In the genomic region with DNA sequence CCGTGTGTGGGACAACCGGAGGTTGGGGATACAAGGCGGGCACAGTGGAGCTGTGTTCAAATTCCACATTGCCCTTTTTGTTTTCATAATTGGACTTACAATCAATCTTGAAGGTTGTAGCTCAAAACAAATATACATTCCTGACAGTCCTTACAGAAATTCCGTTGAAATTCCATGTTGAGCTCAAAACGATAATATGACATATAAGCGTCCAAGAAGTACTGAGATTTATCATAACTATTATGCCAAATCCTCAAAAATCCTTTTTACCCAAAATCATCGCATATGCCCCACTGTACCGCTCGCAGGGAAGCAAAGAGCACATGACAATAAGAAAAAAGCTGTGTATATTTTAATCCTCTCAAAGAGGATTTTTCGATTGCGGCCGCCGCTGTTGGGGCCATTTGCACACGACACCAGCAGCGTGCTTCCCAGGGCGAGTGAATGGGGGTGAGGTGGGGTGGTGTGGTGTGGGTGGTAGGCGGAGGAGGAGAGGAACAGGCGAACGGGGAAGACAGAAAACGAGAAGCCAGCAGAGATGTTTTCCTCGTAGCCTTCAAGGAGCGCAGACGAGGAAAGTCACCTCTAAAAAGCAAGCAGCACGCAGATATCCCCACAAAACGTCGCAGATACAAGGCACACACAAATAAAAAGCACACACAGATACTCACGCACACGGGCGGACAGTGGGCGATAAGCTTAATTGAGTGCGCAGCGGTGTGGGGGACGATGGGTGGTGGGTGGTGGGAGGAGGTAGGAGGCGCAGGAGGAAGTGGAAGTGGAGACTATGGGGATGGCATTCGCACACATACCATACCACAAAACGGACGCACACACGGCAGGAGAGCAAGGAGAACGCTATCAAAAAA, we compare ENCODE assay signal across 1 fruit fly cellular context.
TF ChIP-seq lines count a peak whose summit lies in the region.

No protein-coding gene starts in this region.

TF ChIP-seq in whole organism, embryonic, 481 proteins besides CTCF, POLR2A, EP300 and RAD21 (continued from another document and continues in another):
- TF ChIP-seq slp2 (GFP tag; optimal IDR thresholded peaks at IDR 0.05; lab: Kevin White, UChicago) (peak; percentile 1), CG8089 (GFP tag; optimal IDR thresholded peaks at IDR 0.05; lab: Kevin White, UChicago) (peak; percentile 41), CG9817 (tag; optimal IDR thresholded peaks at IDR 0.05; lab: Kevin White, UChicago) (peak; percentile 58), Jarid2 (GFP tag; optimal IDR thresholded peaks at IDR 0.05; lab: Kevin White, UChicago) (peak; percentile 15), dm (GFP tag; optimal IDR thresholded peaks at IDR 0.05; lab: Kevin White, UChicago) (no peak), maf-S (GFP tag; optimal IDR thresholded peaks at IDR 0.05; lab: Kevin White, UChicago) (peak; percentile 27), Xbp1 (GFP tag; optimal IDR thresholded peaks at IDR 0.05; lab: Kevin White, UChicago) (peak; percentile 59), CG4328 (GFP tag; optimal IDR thresholded peaks at IDR 0.05; lab: Kevin White, UChicago) (no peak), unpg (GFP tag; optimal IDR thresholded peaks at IDR 0.05; lab: Kevin White, UChicago) (peak; percentile 61), toy (GFP tag; IDR thresholded peaks at IDR 0.05; lab: Robert Waterston, UW) (no peak), Rx (GFP tag; IDR thresholded peaks at IDR 0.05; lab: Robert Waterston, UW) (no peak), pnt (GFP tag; optimal IDR thresholded peaks at IDR 0.05; lab: Kevin White, UChicago) (peak; percentile 39), CG13287 (GFP tag; IDR thresholded peaks at IDR 0.05; lab: Robert Waterston, UW; ENCODE audit: partially characterized antibody) (no peak), CG16863 (GFP tag; optimal IDR thresholded peaks at IDR 0.05; lab: Kevin White, UChicago) (peak; percentile 33), Opbp (GFP tag; IDR thresholded peaks at IDR 0.05; lab: Robert Waterston, UW; ENCODE audit: partially characterized antibody) (no peak), sc (optimal IDR thresholded peaks at IDR 0.05; lab: Kevin White, UChicago) (no peak), sc (GFP tag; optimal IDR thresholded peaks at IDR 0.05; lab: Kevin White, UChicago) (no peak), slbo (GFP tag; IDR thresholded peaks at IDR 0.05; lab: Robert Waterston, UW) (peak; percentile 67), tap (tag; optimal IDR thresholded peaks at IDR 0.05; lab: Kevin White, UChicago) (no peak), fd64A (GFP tag; optimal IDR thresholded peaks at IDR 0.05; lab: Kevin White, UChicago) (no peak), CG10654 (GFP tag; optimal IDR thresholded peaks at IDR 0.05; lab: Kevin White, UChicago) (peak; percentile 52), trem (tag; optimal IDR thresholded peaks at IDR 0.05; lab: Kevin White, UChicago) (no peak), Myb (GFP tag; optimal IDR thresholded peaks at IDR 0.05; lab: Kevin White, UChicago) (peak; percentile 44), odd (GFP tag; optimal IDR thresholded peaks at IDR 0.05; lab: Kevin White, UChicago) (no peak), caup (GFP tag; optimal IDR thresholded peaks at IDR 0.05; lab: Kevin White, UChicago; ENCODE audit: severe bottlenecking) (peak; percentile 38), CG2889 (GFP tag; IDR thresholded peaks at IDR 0.05; lab: Robert Waterston, UW) (no peak), trh (GFP tag; optimal IDR thresholded peaks at IDR 0.05; lab: Kevin White, UChicago) (no peak), h (optimal IDR thresholded peaks at IDR 0.05; lab: Kevin White, UChicago) (no peak), ken (GFP tag; IDR thresholded peaks at IDR 0.05; lab: Robert Waterston, UW) (0 out of 3 replicates have a peak, but pooled peaks have one; percentile 37), H15 (GFP tag; IDR thresholded peaks at IDR 0.05; lab: Robert Waterston, UW) (0 out of 3 replicates have a peak, but pooled peaks have one; percentile 36), BtbVII (GFP tag; optimal IDR thresholded peaks at IDR 0.05; lab: Kevin White, UChicago) (peak; percentile 54), zen2 (GFP tag; IDR thresholded peaks at IDR 0.05; lab: Robert Waterston, UW; ENCODE audit: partially characterized antibody) (no peak), CG17186 (GFP tag; optimal IDR thresholded peaks at IDR 0.05; lab: Kevin White, UChicago) (no peak), fd96Cb (tag; optimal IDR thresholded peaks at IDR 0.05; lab: Kevin White, UChicago) (peak; percentile 58), sd (tag; optimal IDR thresholded peaks at IDR 0.05; lab: Kevin White, UChicago) (peak; percentile 30), CG17829 (tag; optimal IDR thresholded peaks at IDR 0.05; lab: Kevin White, UChicago) (peak; percentile 40), CG32767 (GFP tag; IDR thresholded peaks at IDR 0.05; lab: Robert Waterston, UW) (no peak), ftz-f1 (GFP tag; optimal IDR thresholded peaks at IDR 0.05; lab: Kevin White, UChicago) (no peak), emc (GFP tag; optimal IDR thresholded peaks at IDR 0.05; lab: Kevin White, UChicago) (peak; percentile 27), CG34224 (GFP tag; IDR thresholded peaks at IDR 0.05; lab: Robert Waterston, UW; ENCODE audit: partially characterized antibody) (no peak), Fer1 (GFP tag; optimal IDR thresholded peaks at IDR 0.05; lab: Kevin White, UChicago) (peak; percentile 61), gcm (GFP tag; optimal IDR thresholded peaks at IDR 0.05; lab: Kevin White, UChicago) (no peak), HmgZ (tag; optimal IDR thresholded peaks at IDR 0.05; lab: Kevin White, UChicago) (peak; percentile 42), CG31224 (GFP tag; IDR thresholded peaks at IDR 0.05; lab: Robert Waterston, UW) (0 out of 2 replicates have a peak, but pooled peaks have one; percentile 42), NC2α (GFP tag; optimal IDR thresholded peaks at IDR 0.05; lab: Kevin White, UChicago) (no peak), CG12236 (GFP tag; optimal IDR thresholded peaks at IDR 0.05; lab: Kevin White, UChicago) (no peak), shn (GFP tag; optimal IDR thresholded peaks at IDR 0.05; lab: Kevin White, UChicago) (peak; percentile 73), CG8765 (GFP tag; IDR thresholded peaks at IDR 0.05; lab: Robert Waterston, UW) (no peak), CG17359 (tag; optimal IDR thresholded peaks at IDR 0.05; lab: Kevin White, UChicago) (peak; percentile 42), CG10321 (GFP tag; IDR thresholded peaks at IDR 0.05; lab: Robert Waterston, UW) (0 out of 2 replicates have a peak, but pooled peaks have one; percentile 5), Atf6 (GFP tag; IDR thresholded peaks at IDR 0.05; lab: Robert Waterston, UW) (peak; percentile 38; the same call in 1 of the 2 replicates), CG11723 (GFP tag; optimal IDR thresholded peaks at IDR 0.05; lab: Kevin White, UChicago) (peak; percentile 18), MBD-R2 (GFP tag; IDR thresholded peaks at IDR 0.05; lab: Robert Waterston, UW) (peak; percentile 8; the same call in 1 of the 2 replicates), CG3163 (GFP tag; optimal IDR thresholded peaks at IDR 0.05; lab: Kevin White, UChicago) (no peak), Dll (GFP tag; IDR thresholded peaks at IDR 0.05; lab: Robert Waterston, UW; ENCODE audit: partially characterized antibody) (no peak), CG7786 (GFP tag; optimal IDR thresholded peaks at IDR 0.05; lab: Kevin White, UChicago) (peak; percentile 68), btn (GFP tag; optimal IDR thresholded peaks at IDR 0.05; lab: Kevin White, UChicago) (no peak), CG17361 (GFP tag; IDR thresholded peaks at IDR 0.05; lab: Robert Waterston, UW) (peak; percentile 77), CG10565 (GFP tag; optimal IDR thresholded peaks at IDR 0.05; lab: Kevin White, UChicago) (no peak), nom (GFP tag; optimal IDR thresholded peaks at IDR 0.05; lab: Kevin White, UChicago) (peak; percentile 49), CG42726 (GFP tag; IDR thresholded peaks at IDR 0.05; lab: Robert Waterston, UW; ENCODE audit: partially characterized antibody) (no peak), CG11560 (tag; IDR thresholded peaks at IDR 0.05; lab: Robert Waterston, UW) (no peak), Dbx (GFP tag; IDR thresholded peaks at IDR 0.05; lab: Robert Waterston, UW) (0 out of 3 replicates have a peak, but pooled peaks have one; percentile 17), CG7839 (tag; optimal IDR thresholded peaks at IDR 0.05; lab: Kevin White, UChicago) (peak; percentile 79), cg (GFP tag; optimal IDR thresholded peaks at IDR 0.05; lab: Kevin White, UChicago) (peak; percentile 56), CG34376 (GFP tag; optimal IDR thresholded peaks at IDR 0.05; lab: Kevin White, UChicago) (peak; percentile 29), CG1529 (GFP tag; optimal IDR thresholded peaks at IDR 0.05; lab: Kevin White, UChicago) (peak; percentile 36), fd3F (GFP tag; optimal IDR thresholded peaks at IDR 0.05; lab: Kevin White, UChicago) (peak; percentile 56), esg (GFP tag; conservative IDR thresholded peaks at IDR 0.05; lab: Robert Waterston, UW) (peak; percentile 60), CG3065 (GFP tag; optimal IDR thresholded peaks at IDR 0.05; lab: Kevin White, UChicago) (no peak), danr (GFP tag; IDR thresholded peaks at IDR 0.05; lab: Robert Waterston, UW) (no peak), stwl (tag; optimal IDR thresholded peaks at IDR 0.05; lab: Kevin White, UChicago) (no peak), HmgD (GFP tag; optimal IDR thresholded peaks at IDR 0.05; lab: Kevin White, UChicago) (no peak), CG15479 (GFP tag; optimal IDR thresholded peaks at IDR 0.05; lab: Kevin White, UChicago) (no peak), pb (GFP tag; optimal IDR thresholded peaks at IDR 0.05; lab: Kevin White, UChicago) (peak; percentile 52), chif (GFP tag; optimal IDR thresholded peaks at IDR 0.05; lab: Kevin White, UChicago) (peak; percentile 36 to 56), CG15514 (GFP tag; optimal IDR thresholded peaks at IDR 0.05; lab: Kevin White, UChicago) (peak; percentile 50), CG8281 (tag; optimal IDR thresholded peaks at IDR 0.05; lab: Kevin White, UChicago) (no peak), crc (GFP tag; optimal IDR thresholded peaks at IDR 0.05; lab: Kevin White, UChicago) (peak; percentile 24), jing (GFP tag; optimal IDR thresholded peaks at IDR 0.05; lab: Kevin White, UChicago) (peak; percentile 24), CG12219 (GFP tag; optimal IDR thresholded peaks at IDR 0.05; lab: Kevin White, UChicago) (peak; percentile 50), HHEX (GFP tag; optimal IDR thresholded peaks at IDR 0.05; lab: Kevin White, UChicago) (peak; percentile 63), ssp (GFP tag; IDR thresholded peaks at IDR 0.05; lab: Robert Waterston, UW) (no peak), GATAe (GFP tag; conservative IDR thresholded peaks at IDR 0.05; lab: Robert Waterston, UW) (no peak), CG14667 (GFP tag; IDR thresholded peaks at IDR 0.05; lab: Robert Waterston, UW) (peak; percentile 35; the same call in 1 of the 2 replicates), CG14441 (GFP tag; IDR thresholded peaks at IDR 0.05; lab: Robert Waterston, UW) (peak; percentile 51), pita (GFP tag; optimal IDR thresholded peaks at IDR 0.05; lab: Kevin White, UChicago) (no peak), mld (GFP tag; IDR thresholded peaks at IDR 0.05; lab: Robert Waterston, UW; ENCODE audit: partially characterized antibody) (no peak), insv (GFP tag; optimal IDR thresholded peaks at IDR 0.05; lab: Kevin White, UChicago) (no peak), CG1832 (GFP tag; optimal IDR thresholded peaks at IDR 0.05; lab: Kevin White, UChicago) (no peak), CG7987 (GFP tag; optimal IDR thresholded peaks at IDR 0.05; lab: Kevin White, UChicago) (no peak), CG4730 (GFP tag; IDR thresholded peaks at IDR 0.05; lab: Robert Waterston, UW) (no peak), z (GFP tag; IDR thresholded peaks at IDR 0.05; lab: Robert Waterston, UW) (no peak), CG17802 (tag; optimal IDR thresholded peaks at IDR 0.05; lab: Kevin White, UChicago) (no peak), Ets97D (GFP tag; optimal IDR thresholded peaks at IDR 0.05; lab: Kevin White, UChicago) (no peak), Dp (GFP tag; optimal IDR thresholded peaks at IDR 0.05; lab: Kevin White, UChicago) (no peak), Ravus (GFP tag; IDR thresholded peaks at IDR 0.05; lab: Robert Waterston, UW) (no peak; the same call in 1 of the 2 replicates), CG14860 (GFP tag; IDR thresholded peaks at IDR 0.05; lab: Robert Waterston, UW; ENCODE audit: partially characterized antibody) (no peak), nmo (GFP tag; optimal IDR thresholded peaks at IDR 0.05; lab: Kevin White, UChicago) (peak; percentile 68), CG4360 (GFP tag; IDR thresholded peaks at IDR 0.05; lab: Robert Waterston, UW) (no peak), Nf-YB (GFP tag; optimal IDR thresholded peaks at IDR 0.05; lab: Kevin White, UChicago) (peak; percentile 37), CG2129 (GFP tag; IDR thresholded peaks at IDR 0.05; lab: Robert Waterston, UW; ENCODE audit: partially characterized antibody) (no peak), Poxn (GFP tag; IDR thresholded peaks at IDR 0.05; lab: Robert Waterston, UW) (no peak), CG1647 (GFP tag; optimal IDR thresholded peaks at IDR 0.05; lab: Kevin White, UChicago) (peak; percentile 34), Xrp1 (GFP tag; IDR thresholded peaks at IDR 0.05; lab: Robert Waterston, UW) (peak; percentile 64), CG6272 (GFP tag; IDR thresholded peaks at IDR 0.05; lab: Robert Waterston, UW) (no peak), hth (optimal IDR thresholded peaks at IDR 0.05; lab: Kevin White, UChicago) (no peak), HLH4C (GFP tag; IDR thresholded peaks at IDR 0.05; lab: Robert Waterston, UW; ENCODE audit: partially characterized antibody) (no peak), CrebB (tag; optimal IDR thresholded peaks at IDR 0.05; lab: Kevin White, UChicago) (no peak), CG17568 (GFP tag; optimal IDR thresholded peaks at IDR 0.05; lab: Kevin White, UChicago) (no peak), ci (GFP tag; IDR thresholded peaks at IDR 0.05; lab: Robert Waterston, UW) (peak; percentile 50; the same call in 2 of the 3 replicates), tna (GFP tag; IDR thresholded peaks at IDR 0.05; lab: Robert Waterston, UW; ENCODE audit: partially characterized antibody) (no peak), CG4404 (GFP tag; IDR thresholded peaks at IDR 0.05; lab: Robert Waterston, UW) (no peak), Ets65A (GFP tag; lab: Kevin White, UChicago) (peak; percentile 89), eve (GFP tag; optimal IDR thresholded peaks at IDR 0.05; lab: Kevin White, UChicago) (no peak), CG5180 (GFP tag; optimal IDR thresholded peaks at IDR 0.05; lab: Kevin White, UChicago) (peak; percentile 23), CG3847 (GFP tag; IDR thresholded peaks at IDR 0.05; lab: Robert Waterston, UW) (peak; percentile 43; the same call in 1 of the 2 replicates), CG15011 (GFP tag; optimal IDR thresholded peaks at IDR 0.05; lab: Kevin White, UChicago) (no peak), Vsx1 (GFP tag; optimal IDR thresholded peaks at IDR 0.05; lab: Kevin White, UChicago) (no peak), tgo (GFP tag; IDR thresholded peaks at IDR 0.05; lab: Robert Waterston, UW) (peak; percentile 51; the same call in 2 of the 3 replicates)
